Worm (Caenorhabditis elegans): Measurements from ENCODE around the gene C12D5.5.

C12D5.5 gene

ce11 chrV:7717629-7718028 lies 49.6 kb downstream of the C12D5.5 start, which contains the start of gene ZK105.5:
Gene ZK105.5, minus strand, starts transcription at chrV:7717729.
- TF ChIP-seq xnd-1 (tag; optimal IDR thresholded peaks at IDR 0.05) (no peak), F52B5.7 (tag; optimal IDR thresholded peaks at IDR 0.05) (no peak), F55B11.4 (tag; optimal IDR thresholded peaks at IDR 0.05; ENCODE audit: borderline replicate concordance, insufficient read depth) (no peak), ceh-100 (GFP tag; IDR thresholded peaks at IDR 0.05) (no peak), madf-6 (GFP tag; IDR thresholded peaks at IDR 0.05) (no peak), pbrm-1 (GFP tag; IDR thresholded peaks at IDR 0.05) (no peak), ekl-4 (GFP tag; IDR thresholded peaks at IDR 0.05) (no peak), F57A8.1 (GFP tag; optimal IDR thresholded peaks at IDR 0.05) (no peak), egl-18 (GFP tag; IDR thresholded peaks at IDR 0.05) (no peak), ceh-79 (tag; optimal IDR thresholded peaks at IDR 0.05) (no peak), nhr-179 (tag; optimal IDR thresholded peaks at IDR 0.05) (no peak), sea-2 (GFP tag; IDR thresholded peaks at IDR 0.05) (no peak), rpc-1 (optimal IDR thresholded peaks at IDR 0.05) (no peak), rpc-1 (tag; optimal IDR thresholded peaks at IDR 0.05) (no peak)
